Fruit fly (Drosophila melanogaster) whole organism, adult: ENCODE results near the gene IP3K1.

Experiments
- CG11617 ChIP-seq: fragments of 200-800 bp; sonication (Bioruptor generic); optimal IDR thresholded peaks from 2 replicates; lab custom pipeline; 2017; ENCODE audit warnings: mild to moderate bottlenecking, missing biosample characterization, missing genetic modification reagents, missing genetic modification characterization
- CG14711 ChIP-seq: fragments of 200-800 bp; sonication (Bioruptor generic); optimal IDR thresholded peaks from 2 replicates; lab custom pipeline; 2018; ENCODE audit warnings: missing biosample characterization, mild to moderate bottlenecking, missing genetic modification characterization, moderate library complexity
- CG1620 ChIP-seq: fragments of 200-800 bp; sonication (Bioruptor generic); optimal IDR thresholded peaks from 2 replicates; lab custom pipeline; 2016; ENCODE audit warnings: missing biosample characterization, missing genetic modification characterization
- CG33017 ChIP-seq: fragments of 200-800 bp; sonication (Bioruptor generic); optimal IDR thresholded peaks from 2 replicates; lab custom pipeline; 2018; ENCODE audit warnings: missing biosample characterization, mild to moderate bottlenecking, missing genetic modification characterization, moderate library complexity
- CG7101 ChIP-seq: fragments of 200-800 bp; sonication (Bioruptor generic); optimal IDR thresholded peaks from 2 replicates; lab custom pipeline; 2018; ENCODE audit warnings: missing biosample characterization, mild to moderate bottlenecking, missing genetic modification characterization, moderate library complexity
- Mnt ChIP-seq: fragments of 200-800 bp; sonication (Bioruptor generic); optimal IDR thresholded peaks from 2 replicates; lab custom pipeline; 2016; ENCODE audit warnings: missing biosample characterization, mild to moderate bottlenecking, missing genetic modification characterization
- bab1 ChIP-seq: fragments of 200-800 bp; sonication (Bioruptor generic); optimal IDR thresholded peaks from 3 replicates; lab custom pipeline; 2019; ENCODE audit warnings: missing biosample characterization, mild to moderate bottlenecking, missing genetic modification characterization, moderate library complexity
- cnc ChIP-seq, 2 experiments: fragments of >200 bp; optimal IDR thresholded peaks; 2 replicates each; lab custom pipeline; 2017
- ovo ChIP-seq: fragments of 200-800 bp; sonication (Bioruptor generic); optimal IDR thresholded peaks from 2 replicates; lab custom pipeline; 2016; ENCODE audit warnings: missing biosample characterization, missing genetic modification characterization
- toe ChIP-seq: fragments of 200-800 bp; sonication (Bioruptor generic); optimal IDR thresholded peaks from 2 replicates; lab custom pipeline; 2016; ENCODE audit warnings: missing biosample characterization, missing genetic modification characterization

dm6 chr2L:9736000-9736695 lies 46.0 kb upstream of the IP3K1 start, which contains the start of gene CG13117:
- TF ChIP-seq toe (GFP tag; lab: Kevin White, UChicago) (no peak), bab1 (no peak), Mnt (GFP tag; lab: Kevin White, UChicago) (no peak), CG11617 (GFP tag; lab: Kevin White, UChicago) (no peak), ovo (GFP tag; lab: Kevin White, UChicago) (no peak), CG1620 (GFP tag; lab: Kevin White, UChicago) (no peak), cnc (optimal IDR thresholded peaks at IDR 0.05; lab: Kevin White, UChicago) (no peak), CG33017 (no peak), CG7101 (tag; lab: Kevin White, UChicago) (no peak), CG14711 (no peak)
